Worm (Caenorhabditis elegans) whole organism, late embryonic: ENCODE results near the gene mrpl-48.
A peak's percentile ranks its signal among the peaks of the same experiment; 100 is the strongest.

Experiments used
- C38D4.7 ChIP-seq: fragments of 200-800 bp; sonication (Bioruptor generic); optimal IDR thresholded peaks from 2 replicates; lab custom pipeline; 2018; ENCODE audit warnings: mild to moderate bottlenecking, missing genetic modification characterization, moderate library complexity, missing compliant biosample characterization
- F13H6.1 ChIP-seq: sonication (generic microtip); optimal IDR thresholded peaks from 2 replicates; lab custom pipeline; 2016; ENCODE audit warnings: missing genetic modification characterization, missing compliant biosample characterization
- K02D7.2 ChIP-seq: sonication (generic microtip); optimal IDR thresholded peaks from 2 replicates; lab custom pipeline; 2017; ENCODE audit warnings: mild to moderate bottlenecking, missing genetic modification characterization, missing compliant biosample characterization
- K09A11.1 ChIP-seq: sonication (generic microtip); optimal IDR thresholded peaks from 2 replicates; lab custom pipeline; 2017; ENCODE audit warnings: antibody characterized with exemption, mild to moderate bottlenecking, missing genetic modification characterization, missing compliant biosample characterization; ENCODE audit not compliant: insufficient read depth
- Y22D7AL.16 ChIP-seq: sonication (generic microtip); optimal IDR thresholded peaks from 2 replicates; lab custom pipeline; 2016; ENCODE audit warnings: missing genetic modification characterization, missing compliant biosample characterization
- ama-1 ChIP-seq: fragments of 150-350 bp; optimal IDR thresholded peaks from 2 replicates; lab custom pipeline; 2014
- ceh-18 ChIP-seq: sonication (generic microtip); optimal IDR thresholded peaks from 2 replicates; lab custom pipeline; 2016; ENCODE audit warnings: missing genetic modification characterization, missing compliant biosample characterization
- ceh-19 ChIP-seq: fragments of 200-800 bp; sonication (Bioruptor generic); optimal IDR thresholded peaks from 2 replicates; lab custom pipeline; 2018; ENCODE audit warnings: mild to moderate bottlenecking, missing genetic modification characterization, missing compliant biosample characterization
- ceh-2 ChIP-seq: sonication (generic microtip); optimal IDR thresholded peaks from 2 replicates; lab custom pipeline; 2016; ENCODE audit warnings: missing genotype, missing genetic modification characterization, missing compliant biosample characterization
- ceh-31 ChIP-seq: sonication (generic microtip); optimal IDR thresholded peaks from 2 replicates; lab custom pipeline; 2016; ENCODE audit warnings: missing genetic modification characterization, missing compliant biosample characterization
- ceh-34 ChIP-seq: sonication (generic microtip); optimal IDR thresholded peaks from 2 replicates; lab custom pipeline; 2016; ENCODE audit warnings: mild to moderate bottlenecking, missing genetic modification characterization, missing compliant biosample characterization
- ceh-48 ChIP-seq: sonication (generic microtip); optimal IDR thresholded peaks from 2 replicates; lab custom pipeline; 2016; ENCODE audit warnings: missing genetic modification characterization, inconsistent platforms, missing compliant biosample characterization
- che-1 ChIP-seq: sonication (generic microtip); optimal IDR thresholded peaks from 2 replicates; lab custom pipeline; 2016; ENCODE audit warnings: mild to moderate bottlenecking, missing genetic modification characterization, missing compliant biosample characterization
- dve-1 ChIP-seq: sonication (generic microtip); optimal IDR thresholded peaks from 2 replicates; lab custom pipeline; 2017; ENCODE audit warnings: antibody characterized with exemption, mild to moderate bottlenecking, missing genetic modification characterization, missing compliant biosample characterization
- ets-4 ChIP-seq: sonication (generic microtip); optimal IDR thresholded peaks from 2 replicates; lab custom pipeline; 2016; ENCODE audit warnings: missing genetic modification characterization, missing compliant biosample characterization
- fax-1 ChIP-seq: sonication (generic microtip); optimal IDR thresholded peaks from 2 replicates; lab custom pipeline; 2016; ENCODE audit warnings: missing genotype, missing genetic modification characterization, missing compliant biosample characterization
- fkh-10 ChIP-seq: fragments of 150-350 bp; optimal IDR thresholded peaks from 2 replicates; lab custom pipeline; 2014; ENCODE audit warnings: missing biosample characterization, missing genetic modification reagents, missing genetic modification characterization
- fkh-6 ChIP-seq: sonication (generic microtip); optimal IDR thresholded peaks from 2 replicates; lab custom pipeline; 2016; ENCODE audit warnings: missing genetic modification characterization, missing compliant biosample characterization
- gmeb-2 ChIP-seq: sonication (generic microtip); optimal IDR thresholded peaks from 2 replicates; lab custom pipeline; 2016; ENCODE audit warnings: missing genetic modification characterization, inconsistent platforms, missing compliant biosample characterization
- hlh-30 ChIP-seq: sonication (generic microtip); optimal IDR thresholded peaks from 2 replicates; lab custom pipeline; 2017; ENCODE audit warnings: antibody characterized with exemption, missing genetic modification characterization, missing compliant biosample characterization; ENCODE audit not compliant: insufficient read depth
- nfya-1 ChIP-seq: sonication (generic microtip); optimal IDR thresholded peaks from 2 replicates; lab custom pipeline; 2017; ENCODE audit warnings: missing genetic modification characterization, mild to moderate bottlenecking, missing compliant biosample characterization, antibody characterized with exemption, moderate library complexity
- nhr-11 ChIP-seq: fragments of 150-350 bp; optimal IDR thresholded peaks from 2 replicates; lab custom pipeline; 2014; ENCODE audit warnings: missing biosample characterization, missing genetic modification characterization
- npax-4 ChIP-seq: sonication (generic microtip); optimal IDR thresholded peaks from 2 replicates; lab custom pipeline; 2016; ENCODE audit warnings: missing genetic modification characterization, missing compliant biosample characterization
- odd-2 ChIP-seq: sonication (generic microtip); optimal IDR thresholded peaks from 2 replicates; lab custom pipeline; 2017; ENCODE audit warnings: antibody characterized with exemption, mild to moderate bottlenecking, missing genetic modification characterization, missing compliant biosample characterization
- pax-1 ChIP-seq: fragments of 150-350 bp; optimal IDR thresholded peaks from 2 replicates; lab custom pipeline; 2014; ENCODE audit warnings: missing biosample characterization, missing genetic modification characterization
- pha-4 ChIP-seq: fragments of 150-350 bp; optimal IDR thresholded peaks from 2 replicates; lab custom pipeline; 2018; ENCODE audit warnings: missing biosample characterization, missing genetic modification reagents, missing genetic modification characterization
- pros-1 ChIP-seq: fragments of 150-350 bp; optimal IDR thresholded peaks from 2 replicates; lab custom pipeline; 2014; ENCODE audit warnings: missing biosample characterization, missing genetic modification reagents, missing genetic modification characterization
- ref-2 ChIP-seq: sonication (generic microtip); optimal IDR thresholded peaks from 2 replicates; lab custom pipeline; 2016; ENCODE audit warnings: missing genetic modification characterization, missing compliant biosample characterization
- rnt-1 ChIP-seq: sonication (generic microtip); optimal IDR thresholded peaks from 2 replicates; lab custom pipeline; 2016; ENCODE audit warnings: missing genetic modification characterization, missing compliant biosample characterization
- sox-2 ChIP-seq: fragments of 200-800 bp; sonication (Bioruptor generic); IDR thresholded peaks from 2 replicates; pipeline ENCODE4 v1.3.6; 2022; ENCODE audit warnings: missing genetic modification reagents, missing genetic modification characterization, missing compliant biosample characterization
- syd-9 ChIP-seq: sonication (generic microtip); optimal IDR thresholded peaks from 2 replicates; lab custom pipeline; 2016; ENCODE audit warnings: mild to moderate bottlenecking, missing genetic modification characterization, moderate library complexity, missing compliant biosample characterization
- tbx-2 ChIP-seq: sonication (generic microtip); optimal IDR thresholded peaks from 2 replicates; lab custom pipeline; 2016; ENCODE audit warnings: missing genetic modification characterization, missing compliant biosample characterization
- tbx-7 ChIP-seq: sonication (generic microtip); optimal IDR thresholded peaks from 2 replicates; lab custom pipeline; 2016; ENCODE audit warnings: missing genotype, missing genetic modification characterization, missing compliant biosample characterization
- unc-42 ChIP-seq: sonication (generic microtip); optimal IDR thresholded peaks from 2 replicates; lab custom pipeline; 2016; ENCODE audit warnings: missing genotype, missing genetic modification characterization, missing compliant biosample characterization
- unc-55 ChIP-seq: sonication (generic microtip); optimal IDR thresholded peaks from 2 replicates; lab custom pipeline; 2017; ENCODE audit warnings: missing biosample characterization, missing genetic modification reagents, missing genetic modification characterization
- ztf-16 ChIP-seq: sonication (generic microtip); optimal IDR thresholded peaks from 2 replicates; lab custom pipeline; 2017; ENCODE audit warnings: missing genetic modification characterization, missing compliant biosample characterization

mrpl-48 gene

DNA sequence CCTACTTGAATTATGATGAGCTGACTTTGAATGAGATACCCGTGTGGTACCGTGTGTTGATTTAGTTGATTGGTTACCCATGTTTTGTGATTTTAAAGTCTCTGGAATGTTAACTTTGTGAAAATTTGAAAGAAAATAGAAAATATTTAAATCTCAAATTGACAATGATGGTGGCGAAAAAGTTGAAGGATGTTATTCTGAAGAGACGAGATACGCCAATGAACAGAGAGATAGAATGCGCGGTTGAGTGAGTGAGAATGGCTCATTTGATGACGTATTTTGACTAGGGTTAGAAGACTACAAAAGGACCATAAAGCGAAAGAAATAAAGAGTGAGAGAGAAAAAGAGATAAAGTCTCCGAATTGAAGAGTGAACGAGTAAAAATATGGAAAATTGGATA, 23.1 kb upstream of the mrpl-48 start, which contains the start of gene glb-6:
Gene glb-6 (minus strand): TSS at position 101 of the 400 bp plus-strand sequence.
- TF ChIP-seq ceh-31 (tag; lab: Kevin White, UChicago), result no peak
- TF ChIP-seq ets-4 (tag; lab: Kevin White, UChicago), result no peak

DNA sequence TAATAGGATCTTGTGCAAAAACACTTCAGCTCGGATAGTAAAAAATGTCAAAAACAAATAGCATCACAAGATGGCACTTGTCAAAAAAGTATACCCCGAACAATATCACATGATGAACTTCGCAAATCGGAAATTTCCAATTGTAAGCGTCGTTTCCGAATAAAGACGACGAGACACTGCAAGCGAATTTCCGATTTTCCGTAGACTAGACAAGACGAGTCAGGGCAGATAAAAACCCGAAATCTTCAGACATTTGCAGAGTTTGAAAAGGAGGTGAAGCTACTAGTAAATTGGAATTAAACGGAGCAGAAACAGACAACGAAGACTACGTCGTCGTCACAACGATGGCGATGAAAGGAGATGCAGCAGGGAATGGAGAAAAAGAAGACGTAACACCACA, 21.8 kb upstream of the mrpl-48 start:
- TF ChIP-seq tbx-7 (tag; lab: Kevin White, UChicago) (no peak), pha-4 (tag; lab: Kevin White, UChicago) (no peak), fkh-10 (no peak), Y22D7AL.16 (no peak), unc-42 (tag; lab: Kevin White, UChicago) (peak; percentile 37)

DNA sequence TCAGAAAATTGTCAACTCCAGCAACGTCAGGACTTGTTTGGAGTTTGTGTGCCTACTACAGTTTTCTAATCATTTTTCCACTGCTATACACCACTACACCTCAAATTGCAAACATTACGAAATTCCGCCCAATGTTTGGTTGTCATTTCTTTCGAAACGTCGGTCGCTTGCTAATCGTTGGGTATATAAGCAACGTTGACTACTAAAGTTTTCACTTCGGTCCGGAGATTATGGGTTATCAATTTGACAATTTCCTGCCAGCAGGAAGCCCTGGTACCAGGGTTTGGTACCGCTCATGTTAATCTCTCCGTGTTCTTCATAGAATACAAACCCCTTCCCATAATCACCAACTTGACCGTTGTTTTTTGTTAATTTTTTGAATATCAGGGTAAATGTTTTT, 17.5 kb upstream of the mrpl-48 start:
- TF ChIP-seq dve-1 (tag; lab: Kevin White, UChicago) (peak; percentile 77), ets-4 (tag; lab: Kevin White, UChicago) (no peak), tbx-7 (tag; lab: Kevin White, UChicago) (no peak), gmeb-2 (tag; lab: Kevin White, UChicago) (peak; percentile 20)

DNA sequence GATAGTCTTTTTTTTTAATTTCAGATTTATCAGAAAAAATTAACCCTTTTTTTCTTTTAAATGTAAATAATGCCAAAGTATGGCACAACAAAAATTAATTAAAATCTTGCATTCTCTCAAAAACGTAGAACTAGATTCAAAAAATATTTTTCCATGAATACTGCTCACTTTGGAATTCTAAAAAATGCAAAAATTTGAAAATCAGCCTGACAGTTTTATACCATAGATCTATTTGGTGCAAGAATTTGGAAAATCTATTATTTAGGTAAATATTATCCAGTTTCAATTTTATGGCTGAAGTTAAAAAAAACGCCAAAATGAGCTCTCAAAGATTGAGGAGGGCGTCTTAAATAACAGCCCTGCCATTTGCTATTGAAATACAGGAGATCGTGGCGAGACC, 13.8 kb upstream of the mrpl-48 start:
- TF ChIP-seq pax-1 (tag; lab: Kevin White, UChicago) (no peak), C38D4.7 (GFP tag; lab: Kevin White, UChicago) (no peak)

DNA sequence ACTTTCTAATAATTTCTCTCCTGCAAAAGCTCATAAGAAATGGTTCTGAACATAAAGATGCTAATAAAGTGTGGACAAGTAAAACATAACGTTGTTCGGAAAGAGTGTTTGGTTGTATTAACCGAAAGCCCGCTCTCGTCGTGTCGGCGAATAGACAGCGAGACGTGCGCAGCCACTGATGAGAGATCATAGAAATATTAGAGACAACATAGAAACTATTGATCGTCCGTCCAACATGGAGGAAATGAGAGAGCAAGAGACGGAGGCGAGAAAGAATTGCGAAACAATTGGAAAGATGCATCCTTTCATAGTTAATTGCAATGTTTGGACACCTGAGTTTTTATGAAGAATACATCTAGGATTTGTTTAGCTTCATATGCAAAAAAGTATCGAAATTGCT, 13.0 kb upstream of the mrpl-48 start:
- TF ChIP-seq sox-2 (peak; percentile 40; the same call in 1 of the 2 replicates), ref-2 (peak; percentile 6), pros-1 (no peak), F13H6.1 (tag; lab: Kevin White, UChicago) (no peak), unc-55 (GFP tag; lab: Kevin White, UChicago) (peak; percentile 38), ceh-2 (tag; lab: Kevin White, UChicago) (peak; percentile 46), nfya-1 (tag; lab: Kevin White, UChicago) (peak; percentile 87), K09A11.1 (tag; lab: Kevin White, UChicago) (peak; percentile 69), ceh-18 (tag; lab: Kevin White, UChicago) (no peak), pha-4 (tag; lab: Kevin White, UChicago) (no peak), odd-2 (tag; lab: Kevin White, UChicago) (no peak), unc-42 (tag; lab: Kevin White, UChicago) (peak; percentile 30), ceh-34 (no peak), tbx-2 (tag; lab: Kevin White, UChicago) (peak; percentile 31), Y22D7AL.16 (no peak), hlh-30 (no peak), K02D7.2 (no peak), pax-1 (tag; lab: Kevin White, UChicago) (peak; percentile 21), ceh-48 (tag; lab: Kevin White, UChicago) (peak; percentile 80), ceh-31 (tag; lab: Kevin White, UChicago) (peak; percentile 74)
- TF ChIP-seq, all 69 proteins: peak for 11

DNA sequence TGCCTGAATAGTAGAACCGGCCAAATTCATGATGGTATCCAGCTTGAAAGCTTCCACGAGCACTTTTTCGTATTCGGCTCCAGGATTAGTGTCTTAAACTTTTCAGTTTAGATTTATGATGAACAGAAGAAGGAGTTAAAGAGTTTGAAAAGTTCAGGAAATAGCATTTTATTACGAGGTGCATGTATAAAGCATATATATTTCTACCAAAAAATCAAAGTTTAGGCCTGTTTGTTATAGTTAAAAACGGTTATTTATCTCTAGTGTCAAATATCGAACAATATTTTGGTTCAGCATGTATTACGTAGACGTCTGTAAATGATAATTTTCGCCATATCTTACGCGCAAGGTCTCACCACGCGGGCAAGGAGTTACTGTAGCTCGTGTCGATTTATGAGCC, 12.2 kb upstream of the mrpl-48 start, which contains the start of gene klc-2:
Gene klc-2 (minus strand): TSS at position 101 of the 400 bp plus-strand sequence.
- TF ChIP-seq nhr-11 (tag; lab: Kevin White, UChicago) (no peak), ceh-19 (GFP tag; lab: Kevin White, UChicago) (no peak), che-1 (tag; lab: Kevin White, UChicago) (no peak), pros-1 (no peak), rnt-1 (tag; lab: Kevin White, UChicago) (no peak), fax-1 (tag; lab: Kevin White, UChicago) (no peak), ztf-16 (tag; lab: Kevin White, UChicago) (no peak), fkh-6 (tag; lab: Kevin White, UChicago) (no peak), npax-4 (no peak), ceh-18 (tag; lab: Kevin White, UChicago) (no peak), ceh-34 (no peak), syd-9 (tag; lab: Kevin White, UChicago) (no peak), ama-1 (lab: Kevin White, UChicago) (no peak)
